Worm (Caenorhabditis elegans) whole organism, L4 larva: Measurements from ENCODE around the gene ain-1.

Source experiments
- D1046.2 ChIP-seq: fragments of 200-800 bp; sonication (Bioruptor generic); IDR thresholded peaks from 2 replicates; pipeline ENCODE4 v1.3.6; 2022; ENCODE audit warnings: missing genetic modification characterization, missing compliant biosample characterization
- F10B5.3 ChIP-seq: sonication (generic microtip); optimal IDR thresholded peaks from 2 replicates; lab custom pipeline; 2016; ENCODE audit warnings: mild to moderate bottlenecking, missing genetic modification characterization, missing compliant biosample characterization
- F26F4.8 ChIP-seq: fragments of 200-800 bp; sonication (Bioruptor generic); conservative IDR thresholded peaks from 2 replicates; pipeline ENCODE4 v1.3.6; 2022; ENCODE audit warnings: missing genetic modification characterization, missing compliant biosample characterization
- F49E8.2 ChIP-seq: sonication (generic microtip); optimal IDR thresholded peaks from 2 replicates; lab custom pipeline; 2016; ENCODE audit warnings: missing compliant biosample characterization, mild to moderate bottlenecking, missing genetic modification characterization, borderline replicate concordance
- Y48G9A.11 ChIP-seq: fragments of 200-800 bp; sonication (Bioruptor generic); IDR thresholded peaks from 2 replicates; pipeline ENCODE4 v1.3.6; 2022; ENCODE audit warnings: missing genetic modification reagents, missing genetic modification characterization, missing compliant biosample characterization
- ZK546.5 ChIP-seq, 2 experiments: sonication (generic microtip); optimal IDR thresholded peaks; 2 replicates each; lab custom pipeline; 2017; ENCODE audit warnings: missing biosample characterization in 2 of 2, missing genetic modification characterization in 2 of 2
- aha-1 ChIP-seq: fragments of 150-350 bp; peaks from one replicate; lab custom pipeline; 2014; ENCODE audit warnings: missing biosample characterization, missing genetic modification characterization
- ama-1 ChIP-seq: fragments of 150-350 bp; optimal IDR thresholded peaks from 2 replicates; lab custom pipeline; 2014; ENCODE audit warnings: inconsistent platforms, mixed read lengths
- daf-12 ChIP-seq: fragments of 150-350 bp; optimal IDR thresholded peaks from 2 replicates; lab custom pipeline; 2014; ENCODE audit warnings: missing biosample characterization, missing genetic modification reagents, missing genetic modification characterization
- daf-16 ChIP-seq, 3 experiments: sonication (generic microtip); optimal IDR thresholded peaks; 2 replicates each; lab custom pipeline; 2016 to 2017; ENCODE audit warnings: missing genetic modification characterization in 3 of 3, missing genetic modification reagents in 3 of 3, mild to moderate bottlenecking in 2 of 3, missing compliant biosample characterization in 2 of 3, missing biosample characterization in 1 of 3, moderate library complexity in 1 of 3
- daf-19 ChIP-seq: fragments of 200-800 bp; sonication (Bioruptor generic); conservative IDR thresholded peaks from 2 replicates; pipeline ENCODE4 v1.3.6; 2022; ENCODE audit warnings: missing genetic modification characterization, missing compliant biosample characterization
- daf-8 ChIP-seq: fragments of 200-800 bp; sonication (Bioruptor generic); IDR thresholded peaks from 2 replicates; pipeline ENCODE4 v1.3.6; 2022; ENCODE audit warnings: missing genetic modification characterization, missing compliant biosample characterization
- dmd-9 ChIP-seq: fragments of 200-800 bp; sonication (Bioruptor generic); IDR thresholded peaks from 2 replicates; pipeline ENCODE4 v1.3.6; 2022; ENCODE audit warnings: missing genetic modification reagents, missing genetic modification characterization, missing compliant biosample characterization
- dpl-1 ChIP-seq: fragments of 150-350 bp; optimal IDR thresholded peaks from 2 replicates; lab custom pipeline; 2014; ENCODE audit warnings: missing biosample characterization, missing genetic modification reagents, missing genetic modification characterization
- egl-27 ChIP-seq: sonication (generic microtip); optimal IDR thresholded peaks from 3 replicates; lab custom pipeline; 2017; ENCODE audit warnings: missing biosample characterization, missing genetic modification reagents, missing genetic modification characterization
- egl-43 ChIP-seq: fragments of 200-800 bp; sonication (Bioruptor generic); IDR thresholded peaks from 2 replicates; pipeline ENCODE4 v1.3.6; 2022; ENCODE audit warnings: missing genetic modification reagents, missing genetic modification characterization, missing compliant biosample characterization
- hlh-11 ChIP-seq: fragments of 200-800 bp; sonication (Bioruptor generic); optimal IDR thresholded peaks from 2 replicates; lab custom pipeline; 2018; ENCODE audit warnings: mild to moderate bottlenecking, missing genetic modification characterization, missing compliant biosample characterization
- hmg-1.1 ChIP-seq: fragments of 200-800 bp; sonication (Bioruptor generic); IDR thresholded peaks from 2 replicates; pipeline ENCODE4 v1.3.6; 2022; ENCODE audit warnings: missing genetic modification reagents, missing genetic modification characterization, missing compliant biosample characterization
- jun-1 ChIP-seq: fragments of 150-350 bp; optimal IDR thresholded peaks from 2 replicates; lab custom pipeline; 2014; ENCODE audit warnings: missing biosample characterization, missing genetic modification reagents, missing genetic modification characterization
- lim-7 ChIP-seq: fragments of 200-800 bp; sonication (Bioruptor generic); IDR thresholded peaks from 2 replicates; pipeline ENCODE4 v1.3.6; 2022; ENCODE audit warnings: missing genetic modification characterization, missing compliant biosample characterization
- lin-1 ChIP-seq: fragments of 200-800 bp; sonication (Bioruptor generic); IDR thresholded peaks from 2 replicates; pipeline ENCODE4 v1.3.6; 2022; ENCODE audit warnings: missing genetic modification reagents, missing genetic modification characterization, missing compliant biosample characterization
- lin-13 ChIP-seq: fragments of 150-350 bp; optimal IDR thresholded peaks from 2 replicates; lab custom pipeline; 2014; ENCODE audit warnings: missing biosample characterization, missing genetic modification reagents, missing genetic modification characterization
- lsy-2 ChIP-seq, 2 experiments: fragments of 150-350 bp in 1 of 2; sonication (generic microtip) in 1 of 2; optimal IDR thresholded peaks; 2 replicates each; lab custom pipeline; 2014 to 2017; ENCODE audit warnings: missing biosample characterization in 2 of 2, missing genetic modification characterization in 2 of 2
- madf-5 ChIP-seq, 2 experiments: fragments of 200-800 bp; sonication (Bioruptor generic); IDR thresholded peaks; 2 replicates each; pipeline ENCODE4 v1.3.6; 2022; ENCODE audit warnings: missing compliant biosample characterization in 2 of 2, missing genetic modification characterization in 2 of 2
- mdl-1 ChIP-seq, 2 experiments: fragments of 150-350 bp in 1 of 2; sonication (generic microtip) in 1 of 2; optimal IDR thresholded peaks; 2 replicates each; lab custom pipeline; 2014 to 2017; ENCODE audit warnings: missing biosample characterization in 2 of 2, missing genetic modification characterization in 2 of 2
- mdt-29 ChIP-seq: fragments of 200-800 bp; sonication (Bioruptor generic); IDR thresholded peaks from 2 replicates; pipeline ENCODE4 v1.3.6; 2022; ENCODE audit warnings: missing genetic modification reagents, missing genetic modification characterization, missing compliant biosample characterization
- nhr-25 ChIP-seq: sonication (generic microtip); optimal IDR thresholded peaks from 2 replicates; lab custom pipeline; 2017; ENCODE audit warnings: missing genetic modification characterization, mild to moderate bottlenecking, missing compliant biosample characterization, antibody characterized with exemption, moderate library complexity, borderline replicate concordance; ENCODE audit not compliant: insufficient read depth
- nhr-48 ChIP-seq: sonication (generic microtip); optimal IDR thresholded peaks from 2 replicates; lab custom pipeline; 2016; ENCODE audit warnings: mild to moderate bottlenecking, missing genetic modification characterization, missing compliant biosample characterization
- rbr-2 ChIP-seq: sonication (generic microtip); optimal IDR thresholded peaks from 2 replicates; lab custom pipeline; 2016; ENCODE audit warnings: missing genotype, missing genetic modification characterization, missing compliant biosample characterization
- set-16 ChIP-seq: fragments of 200-800 bp; sonication (Bioruptor generic); IDR thresholded peaks from 2 replicates; pipeline ENCODE4 v1.3.6; 2022; ENCODE audit warnings: missing genetic modification reagents, missing genetic modification characterization, missing compliant biosample characterization
- snpc-1.2 ChIP-seq: fragments of 200-800 bp; sonication (Bioruptor generic); IDR thresholded peaks from 2 replicates; pipeline ENCODE4 v1.3.6; 2022; ENCODE audit warnings: missing genetic modification reagents, missing genetic modification characterization, missing compliant biosample characterization
- tra-1 ChIP-seq: fragments of 200-800 bp; sonication (Bioruptor generic); IDR thresholded peaks from 2 replicates; pipeline ENCODE4 v1.3.6; 2022; ENCODE audit warnings: missing genetic modification reagents, missing genetic modification characterization, missing compliant biosample characterization
- unc-62 ChIP-seq, 3 experiments: fragments of 150-350 bp in 1 of 3; sonication (generic microtip); optimal IDR thresholded peaks in 2 of 3; peaks in 1 of 3; 1 replicate in 1 of 3; 2 replicates in 2 of 3; lab custom pipeline; 2014 to 2017; ENCODE audit warnings: missing biosample characterization in 3 of 3, missing genetic modification characterization in 3 of 3, missing genetic modification reagents in 3 of 3, missing genotype in 1 of 3
- zfp-3 ChIP-seq: fragments of 200-800 bp; sonication (Bioruptor generic); conservative IDR thresholded peaks from 2 replicates; pipeline ENCODE4 v1.3.6; 2022; ENCODE audit warnings: missing genetic modification reagents, missing genetic modification characterization, missing compliant biosample characterization
- zip-11 ChIP-seq: fragments of 200-800 bp; sonication (Bioruptor generic); IDR thresholded peaks from 2 replicates; pipeline ENCODE4 v1.3.6; 2022; ENCODE audit warnings: missing genetic modification characterization, missing compliant biosample characterization

The ain-1 gene

DNA sequence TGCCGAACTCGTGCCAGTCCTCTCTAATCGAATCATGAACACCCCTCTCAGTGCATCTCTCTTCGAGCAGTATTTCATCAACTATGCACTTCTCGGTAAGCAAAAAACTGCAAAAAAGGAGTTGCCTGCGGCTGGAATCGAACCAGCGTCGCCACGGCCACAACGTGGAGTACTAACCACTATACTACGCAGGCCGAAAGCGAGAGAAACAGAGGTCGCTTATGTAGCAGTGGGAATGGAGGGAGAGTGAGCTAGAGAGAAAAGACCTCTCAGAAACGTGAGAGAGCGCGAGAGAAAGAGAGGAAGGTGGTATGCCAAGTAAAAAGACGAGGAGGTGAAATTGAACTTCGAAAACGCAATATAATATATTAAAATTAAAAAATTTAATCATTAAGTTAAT is 21.5 kb downstream of the ain-1 start (continued):
- TF ChIP-seq zip-11 (GFP tag; lab: Robert Waterston, UW) = no peak
- peak; percentile 97 for TF ChIP-seq egl-43 (GFP tag; lab: Robert Waterston, UW)
- TF ChIP-seq lin-1 = peak; percentile 65; the same call in 1 of the 2 replicates
- TF ChIP-seq hlh-11 (tag; lab: Kevin White, UChicago) = peak; percentile 69
- peak; percentile 49 to 66 for TF ChIP-seq mdl-1 (tag; optimal IDR thresholded peaks at IDR 0.05; lab: Kevin White, UChicago)
- TF ChIP-seq jun-1 (tag; lab: Kevin White, UChicago) = peak; percentile 59
- TF ChIP-seq daf-19 (GFP tag; lab: Robert Waterston, UW) = no peak; the same call in 1 of the 2 replicates
- peak; percentile 81 for TF ChIP-seq snpc-1.2 (GFP tag; lab: Robert Waterston, UW)
- TF ChIP-seq madf-5 (GFP tag; IDR thresholded peaks at IDR 0.05; lab: Robert Waterston, UW) = peak; percentile 72 to 92; a peak in 2 of 4 replicates
- peak; percentile 42 to 67 for TF ChIP-seq lsy-2 (tag; optimal IDR thresholded peaks at IDR 0.05; lab: Kevin White, UChicago)
- peak; percentile 64 for TF ChIP-seq Y48G9A.11
- TF ChIP-seq hmg-1.1 = peak; percentile 97
- TF ChIP-seq egl-27 (tag; lab: Kevin White, UChicago) = no peak
- TF ChIP-seq nhr-48 = peak; percentile 74
- TF ChIP-seq F26F4.8 (GFP tag; lab: Robert Waterston, UW) = peak; percentile 61; the same call in 1 of the 2 replicates
- peak; percentile 84 for TF ChIP-seq rbr-2 (tag; lab: Kevin White, UChicago)
- TF ChIP-seq tra-1 (GFP tag; lab: Robert Waterston, UW) = peak; percentile 88
- peak; percentile 51 for TF ChIP-seq dpl-1 (GFP tag; lab: Kevin White, UChicago)
- no peak for TF ChIP-seq ama-1 (lab: Kevin White, UChicago)
- no peak for TF ChIP-seq ZK546.5 (tag; optimal IDR thresholded peaks at IDR 0.05; lab: Kevin White, UChicago)
- TF ChIP-seq lin-13 = peak; percentile 51
- 0 out of 2 replicates have a peak, but pooled peaks have one; percentile 47 for TF ChIP-seq zfp-3 (GFP tag; lab: Robert Waterston, UW)
- TF ChIP-seq unc-62 (GFP tag; optimal IDR thresholded peaks at IDR 0.05 in 1 of 2; lab: Kevin White, UChicago) = peak in 1 of 2 experiments; percentile 21
- no peak for TF ChIP-seq unc-62 (tag; optimal IDR thresholded peaks at IDR 0.05; lab: Kevin White, UChicago)
- TF ChIP-seq nhr-25 (tag; lab: Kevin White, UChicago) = no peak
- peak; percentile 70; the same call in 1 of the 2 replicates for TF ChIP-seq mdt-29
- peak; percentile 90 for TF ChIP-seq D1046.2 (GFP tag; lab: Robert Waterston, UW)
- TF ChIP-seq dmd-9 (GFP tag; lab: Robert Waterston, UW) = peak; percentile 79
- TF ChIP-seq, all 104 proteins: peak for 75

DNA sequence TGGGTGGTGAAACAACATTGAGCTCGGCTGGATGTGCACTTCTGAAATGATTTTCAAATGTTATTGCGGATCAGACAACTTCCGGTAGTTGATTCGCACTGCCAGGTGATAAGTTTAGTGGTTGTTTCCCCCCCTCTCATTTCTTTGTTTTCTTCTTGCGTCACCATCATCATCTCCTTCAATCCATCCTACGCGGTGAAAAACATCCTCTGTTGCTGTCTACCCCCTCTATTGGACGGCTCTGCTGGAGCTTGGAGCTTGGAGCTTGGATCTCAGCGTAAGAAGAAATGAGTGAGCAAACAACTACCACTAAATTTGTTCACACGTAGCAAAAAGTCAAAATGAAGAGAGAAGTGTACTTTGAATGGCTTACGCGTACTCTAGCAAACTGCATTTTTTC is 28.4 kb downstream of the ain-1 start:
- TF ChIP-seq F49E8.2 (tag; lab: Kevin White, UChicago) = no peak
- peak in 1 of 2 experiments; percentile 52 for TF ChIP-seq daf-16 (GFP tag; optimal IDR thresholded peaks at IDR 0.05; lab: Kevin White, UChicago)
- TF ChIP-seq daf-16 (tag; optimal IDR thresholded peaks at IDR 0.05; lab: Kevin White, UChicago) = no peak
- peak in 1 of 2 experiments; percentile 25 for TF ChIP-seq unc-62 (GFP tag; optimal IDR thresholded peaks at IDR 0.05 in 1 of 2; lab: Kevin White, UChicago)
- TF ChIP-seq unc-62 (tag; optimal IDR thresholded peaks at IDR 0.05; lab: Kevin White, UChicago) = no peak
- TF ChIP-seq aha-1 (tag; lab: Kevin White, UChicago) = peak; percentile 43

DNA sequence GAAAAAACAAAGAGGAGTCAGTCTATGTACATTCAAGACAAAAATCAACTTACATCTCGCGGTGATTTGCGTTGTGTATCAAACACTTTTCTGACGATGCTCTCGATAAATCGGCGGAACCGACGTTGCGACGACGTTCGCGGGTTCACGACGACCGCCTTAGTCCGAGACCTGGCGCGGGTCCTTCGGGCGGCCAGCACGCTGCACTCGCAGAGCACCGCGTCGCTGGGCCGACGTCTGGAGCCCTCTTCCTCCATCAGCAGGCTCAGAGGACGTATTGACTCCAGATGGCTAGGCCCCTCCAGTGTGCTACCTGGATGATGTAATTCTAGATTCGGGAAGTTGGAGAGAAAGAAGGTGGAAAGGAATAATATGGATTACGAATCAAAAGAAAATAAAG is 30.0 kb downstream of the ain-1 start:
- no peak for TF ChIP-seq snpc-1.2 (GFP tag; lab: Robert Waterston, UW)
- no peak for TF ChIP-seq daf-12 (tag; lab: Kevin White, UChicago)
- 0 out of 2 replicates have a peak, but pooled peaks have one; percentile 48 for TF ChIP-seq lim-7 (GFP tag; lab: Robert Waterston, UW)
- TF ChIP-seq set-16 (GFP tag; lab: Robert Waterston, UW) = peak; percentile 96
- TF ChIP-seq daf-8 (GFP tag; lab: Robert Waterston, UW) = no peak
- TF ChIP-seq F10B5.3 (tag; lab: Kevin White, UChicago) = no peak
- no peak for TF ChIP-seq zip-11 (GFP tag; lab: Robert Waterston, UW)
- TF ChIP-seq egl-43 (GFP tag; lab: Robert Waterston, UW) = peak; percentile 70; the same call in 1 of the 2 replicates
